Worm (Caenorhabditis elegans) whole organism, L1 larva: Measurements from ENCODE around the gene ugt-14.
A peak's percentile ranks its signal among the peaks of the same experiment; 100 is the strongest.

Experiments used
- C04F5.9 ChIP-seq: sonication (generic microtip); optimal IDR thresholded peaks from 2 replicates; lab custom pipeline; 2016; ENCODE audit warnings: missing genetic modification characterization, missing compliant biosample characterization
- aly-2 ChIP-seq: fragments of 150-350 bp; optimal IDR thresholded peaks from 2 replicates; lab custom pipeline; 2014; ENCODE audit warnings: missing biosample characterization, missing genetic modification characterization
- ceh-63 ChIP-seq: fragments of 200-800 bp; sonication (Bioruptor generic); optimal IDR thresholded peaks from 2 replicates; lab custom pipeline; 2018; ENCODE audit warnings: mild to moderate bottlenecking, missing genetic modification characterization, missing compliant biosample characterization
- ceh-90 ChIP-seq: sonication (generic microtip); optimal IDR thresholded peaks from 2 replicates; lab custom pipeline; 2016; ENCODE audit warnings: missing genetic modification characterization, missing compliant biosample characterization
- efl-1 ChIP-seq, 4 experiments: fragments of 150-350 bp; optimal IDR thresholded peaks in 3 of 4; peaks in 1 of 4; 1 replicate in 1 of 4; 2 replicates in 3 of 4; lab custom pipeline; 2014; ENCODE audit warnings: missing biosample characterization in 2 of 4, missing genetic modification characterization in 2 of 4, missing genetic modification reagents in 2 of 4
- egl-13 ChIP-seq: sonication (generic microtip); optimal IDR thresholded peaks from 2 replicates; lab custom pipeline; 2016; ENCODE audit warnings: missing genotype, missing genetic modification reagents, missing genetic modification characterization, missing compliant biosample characterization
- egl-27 ChIP-seq, 2 experiments: fragments of 150-350 bp in 1 of 2; sonication (generic microtip); optimal IDR thresholded peaks; 3 replicates each; lab custom pipeline; 2017 to 2018; ENCODE audit warnings: missing biosample characterization in 2 of 2, missing genetic modification characterization in 2 of 2, missing genetic modification reagents in 2 of 2
- elt-2 ChIP-seq: sonication (generic microtip); optimal IDR thresholded peaks from 2 replicates; lab custom pipeline; 2016; ENCODE audit warnings: missing genetic modification characterization, mild to moderate bottlenecking, inconsistent platforms, missing compliant biosample characterization, missing genetic modification reagents
- fkh-10 ChIP-seq: sonication (generic microtip); optimal IDR thresholded peaks from 2 replicates; lab custom pipeline; 2017; ENCODE audit warnings: missing biosample characterization, missing genetic modification reagents, missing genetic modification characterization
- fkh-4 ChIP-seq: sonication (generic microtip); optimal IDR thresholded peaks from 2 replicates; lab custom pipeline; 2016; ENCODE audit warnings: missing compliant biosample characterization, missing genetic modification characterization, borderline replicate concordance
- fkh-8 ChIP-seq: sonication (generic microtip); optimal IDR thresholded peaks from 2 replicates; lab custom pipeline; 2016; ENCODE audit warnings: mild to moderate bottlenecking, missing genetic modification characterization, missing compliant biosample characterization
- hlh-17 ChIP-seq: fragments of 200-800 bp; sonication (Bioruptor generic); optimal IDR thresholded peaks from 2 replicates; lab custom pipeline; 2018; ENCODE audit warnings: missing genetic modification characterization, mild to moderate bottlenecking, missing compliant biosample characterization, moderate library complexity, borderline replicate concordance
- hpl-2 ChIP-seq: fragments of 150-350 bp; optimal IDR thresholded peaks from 2 replicates; lab custom pipeline; 2014; ENCODE audit warnings: missing biosample characterization, missing genetic modification reagents, missing genetic modification characterization
- jun-1 ChIP-seq: fragments of 150-350 bp; optimal IDR thresholded peaks from 2 replicates; lab custom pipeline; 2014; ENCODE audit warnings: missing biosample characterization, missing genetic modification reagents, missing genetic modification characterization
- lir-3 ChIP-seq: sonication (generic microtip); optimal IDR thresholded peaks from 2 replicates; lab custom pipeline; 2016; ENCODE audit warnings: mild to moderate bottlenecking, missing genetic modification characterization, moderate library complexity, missing compliant biosample characterization; ENCODE audit not compliant: poor library complexity
- mdl-1 ChIP-seq, 2 experiments: fragments of 150-350 bp; optimal IDR thresholded peaks; 2 replicates each; lab custom pipeline; 2014 to 2017; ENCODE audit warnings: missing biosample characterization in 2 of 2, missing genetic modification characterization in 2 of 2, inconsistent platforms in 1 of 2
- mef-2 ChIP-seq: fragments of 150-350 bp; optimal IDR thresholded peaks from 2 replicates; lab custom pipeline; 2014; ENCODE audit warnings: missing biosample characterization, missing genetic modification characterization
- nhr-11 ChIP-seq: fragments of 150-350 bp; optimal IDR thresholded peaks from 2 replicates; lab custom pipeline; 2014; ENCODE audit warnings: missing biosample characterization, missing genetic modification characterization
- nhr-19 ChIP-seq: fragments of 200-800 bp; sonication (Bioruptor generic); conservative IDR thresholded peaks from 2 replicates; pipeline ENCODE4 v1.3.6; 2022; ENCODE audit warnings: missing genetic modification characterization, missing compliant biosample characterization
- nhr-20 ChIP-seq: sonication (generic microtip); optimal IDR thresholded peaks from 2 replicates; lab custom pipeline; 2016; ENCODE audit warnings: mild to moderate bottlenecking, missing genetic modification characterization, missing compliant biosample characterization
- nhr-237 ChIP-seq: fragments of 150-350 bp; optimal IDR thresholded peaks from 2 replicates; lab custom pipeline; 2014; ENCODE audit warnings: missing biosample characterization, missing genetic modification characterization
- nhr-76 ChIP-seq: sonication (generic microtip); optimal IDR thresholded peaks from 2 replicates; lab custom pipeline; 2017; ENCODE audit warnings: missing biosample characterization, missing genetic modification characterization
- nhr-85 ChIP-seq: sonication (generic microtip); peaks from one replicate; lab custom pipeline; 2016; ENCODE audit warnings: missing genetic modification characterization, inconsistent platforms, missing compliant biosample characterization
- pqm-1 ChIP-seq: sonication (generic microtip); optimal IDR thresholded peaks from 3 replicates; lab custom pipeline; 2017; ENCODE audit warnings: missing biosample characterization, missing genetic modification characterization
- skn-1 ChIP-seq: fragments of 150-350 bp; optimal IDR thresholded peaks from 2 replicates; lab custom pipeline; 2014; ENCODE audit warnings: missing biosample characterization, missing genetic modification characterization
- snu-23 ChIP-seq: sonication (generic microtip); optimal IDR thresholded peaks from 2 replicates; lab custom pipeline; 2016; ENCODE audit warnings: missing genetic modification characterization, missing compliant biosample characterization
- sox-4 ChIP-seq: sonication (generic microtip); optimal IDR thresholded peaks from 2 replicates; lab custom pipeline; 2016; ENCODE audit warnings: missing genetic modification characterization, missing compliant biosample characterization
- swsn-7 ChIP-seq: sonication (generic microtip); optimal IDR thresholded peaks from 2 replicates; lab custom pipeline; 2016; ENCODE audit warnings: missing genetic modification characterization, missing compliant biosample characterization
- unc-130 ChIP-seq: fragments of 150-350 bp; optimal IDR thresholded peaks from 2 replicates; lab custom pipeline; 2017; ENCODE audit warnings: missing biosample characterization, missing genetic modification characterization, inconsistent platforms
- unc-62 ChIP-seq: fragments of 150-350 bp; optimal IDR thresholded peaks from 2 replicates; lab custom pipeline; 2014; ENCODE audit warnings: missing biosample characterization, missing genetic modification reagents, missing genetic modification characterization
- unc-98 ChIP-seq: fragments of 200-800 bp; sonication (Bioruptor generic); IDR thresholded peaks from 2 replicates; pipeline ENCODE4 v1.3.6; 2022; ENCODE audit warnings: missing genetic modification characterization, missing compliant biosample characterization
- xbp-1 ChIP-seq: sonication (generic microtip); optimal IDR thresholded peaks from 2 replicates; lab custom pipeline; 2016; ENCODE audit warnings: missing genetic modification characterization, missing compliant biosample characterization
- zag-1 ChIP-seq: fragments of 150-350 bp; optimal IDR thresholded peaks from 2 replicates; lab custom pipeline; 2014; ENCODE audit warnings: missing biosample characterization, missing genetic modification characterization
- zip-4 ChIP-seq: fragments of 200-800 bp; sonication (Bioruptor generic); optimal IDR thresholded peaks from 2 replicates; lab custom pipeline; 2018; ENCODE audit warnings: mild to moderate bottlenecking, missing genetic modification characterization, moderate library complexity, missing compliant biosample characterization

ugt-14 gene

DNA sequence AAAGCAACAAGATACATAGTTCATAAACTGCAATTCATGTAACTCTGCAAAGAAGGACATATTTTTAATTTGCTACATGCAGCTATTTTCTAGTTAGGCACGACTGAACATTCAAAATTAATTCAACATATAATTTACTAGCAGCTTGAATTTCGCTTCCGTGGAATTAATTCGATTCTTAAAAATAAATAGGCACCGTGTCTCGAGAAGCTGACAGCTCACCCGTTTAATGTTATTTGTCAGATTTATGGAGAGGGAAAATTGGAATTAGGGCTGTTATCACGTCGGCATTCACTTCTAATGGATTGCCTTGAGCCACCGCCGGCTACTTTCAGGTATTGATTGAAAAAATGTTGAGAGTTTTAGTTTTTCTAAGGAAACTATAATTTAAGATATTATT lies 20.3 kb downstream of the ugt-14 start, which contains the start of gene srh-21:
TSS of gene srh-21 (plus strand) at position 301 of the 400 bp plus-strand sequence.
- TF ChIP-seq fkh-8 (tag; lab: Kevin White, UChicago) (peak; percentile 8), fkh-10 (GFP tag; lab: Kevin White, UChicago) (no peak)

DNA sequence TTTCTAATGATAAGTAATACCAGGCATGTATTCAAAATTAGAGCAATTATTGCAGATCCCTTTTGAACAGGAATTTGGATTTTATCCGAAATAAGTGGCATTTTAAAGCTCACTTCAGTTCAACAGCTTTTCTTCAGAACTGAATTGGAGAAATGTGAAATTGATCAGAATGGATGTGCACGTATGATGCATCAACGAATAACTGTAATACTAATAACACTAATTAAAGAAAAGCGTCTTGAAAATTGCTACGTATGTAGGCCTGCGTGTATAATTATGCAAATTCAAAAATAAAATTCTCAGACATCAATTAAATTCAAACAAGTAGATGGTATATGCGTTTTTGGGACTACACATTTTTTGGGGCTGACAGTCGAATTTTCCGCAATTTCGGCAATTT lies 23.8 kb downstream of the ugt-14 start, which contains the start of gene str-205:
TSS of gene str-205 (minus strand) at position 101 of the 400 bp plus-strand sequence.
- TF ChIP-seq unc-98 (GFP tag; lab: Robert Waterston, UW), result no peak
- TF ChIP-seq hlh-17 (GFP tag; lab: Kevin White, UChicago), result no peak
- TF ChIP-seq nhr-85, result no peak
- no peak for TF ChIP-seq zag-1 (tag; lab: Kevin White, UChicago)
- TF ChIP-seq nhr-237 (tag; lab: Kevin White, UChicago), result no peak
- TF ChIP-seq fkh-4 (tag; lab: Kevin White, UChicago), result no peak
- no peak for TF ChIP-seq xbp-1
- no peak for TF ChIP-seq ceh-90 (tag; lab: Kevin White, UChicago)
- TF ChIP-seq unc-130 (tag; lab: Kevin White, UChicago), result no peak
- no peak for TF ChIP-seq ceh-63
- TF ChIP-seq, all 84 proteins: peak for 0

DNA sequence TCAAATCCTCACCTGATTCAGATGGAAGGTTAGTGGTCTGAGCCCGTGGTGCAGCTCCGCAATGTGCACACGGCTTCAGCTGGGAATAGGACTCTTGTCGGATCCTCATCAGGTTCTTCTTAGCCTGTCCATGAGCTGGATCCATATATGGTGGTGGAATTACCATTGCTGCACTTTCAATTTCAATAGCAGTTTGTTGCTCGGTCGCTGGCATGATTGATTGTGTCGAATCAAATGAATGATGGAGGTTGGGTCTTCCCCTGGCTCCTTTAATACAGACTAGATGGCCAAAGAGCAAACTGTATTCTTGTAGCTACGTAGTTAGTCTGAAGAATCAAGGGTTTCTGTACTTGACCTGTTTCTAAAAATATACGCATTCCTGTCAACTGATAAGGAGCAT lies 26.8 kb downstream of the ugt-14 start, which contains the start of gene C02E7.10:
TSS of gene C02E7.10 (minus strand) at position 232 of the 400 bp plus-strand sequence.
- TF ChIP-seq efl-1 (optimal IDR thresholded peaks at IDR 0.05; lab: Kevin White, UChicago), result no peak
- TF ChIP-seq efl-1 (GFP tag; optimal IDR thresholded peaks at IDR 0.05 in 1 of 2; lab: Kevin White, UChicago), result no peak
- no peak for TF ChIP-seq pqm-1 (tag; lab: Kevin White, UChicago)
- no peak for TF ChIP-seq C04F5.9
- TF ChIP-seq unc-62 (GFP tag; lab: Kevin White, UChicago), result no peak

DNA sequence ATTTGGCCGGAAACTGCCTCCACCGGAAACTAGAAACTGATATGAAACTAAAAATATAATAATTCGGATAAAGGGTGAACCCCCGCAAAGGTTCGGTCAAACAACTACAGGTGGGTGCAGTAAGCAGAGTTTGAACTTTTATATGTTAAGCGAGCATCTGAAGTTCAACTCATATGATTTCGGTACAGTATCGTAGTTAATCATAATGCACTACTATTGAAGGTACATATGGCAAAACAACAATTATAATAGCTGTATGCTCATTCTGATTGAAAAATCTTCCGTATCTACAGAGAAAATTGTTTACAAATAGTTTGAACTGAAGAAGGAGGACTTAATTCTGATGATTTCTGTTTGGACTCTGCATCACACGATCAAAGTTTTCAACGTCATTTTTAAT lies 27.2 kb downstream of the ugt-14 start:
- no peak for TF ChIP-seq nhr-19 (GFP tag; lab: Robert Waterston, UW)
- no peak for TF ChIP-seq C04F5.9
- TF ChIP-seq snu-23, result no peak
- TF ChIP-seq zag-1 (tag; lab: Kevin White, UChicago), result no peak
- no peak for TF ChIP-seq xbp-1
- TF ChIP-seq mdl-1 (tag; optimal IDR thresholded peaks at IDR 0.05; lab: Kevin White, UChicago), result no peak
- TF ChIP-seq jun-1, result no peak
- no peak for TF ChIP-seq mef-2 (tag; lab: Kevin White, UChicago)
- TF ChIP-seq elt-2 (tag; lab: Kevin White, UChicago), result no peak
- TF ChIP-seq egl-13 (tag; lab: Kevin White, UChicago), result no peak
- no peak for TF ChIP-seq nhr-20 (tag; lab: Kevin White, UChicago)
- no peak for TF ChIP-seq fkh-10 (GFP tag; lab: Kevin White, UChicago)
- TF ChIP-seq swsn-7, result no peak
- TF ChIP-seq egl-27 (tag; optimal IDR thresholded peaks at IDR 0.05; lab: Kevin White, UChicago), result no peak
- TF ChIP-seq zip-4, result no peak
- no peak for TF ChIP-seq sox-4 (tag; lab: Kevin White, UChicago)
- TF ChIP-seq skn-1 (tag; lab: Kevin White, UChicago), result no peak
- TF ChIP-seq lir-3 (tag; lab: Kevin White, UChicago), result no peak
- TF ChIP-seq hpl-2, result no peak
- no peak for TF ChIP-seq nhr-76 (tag; lab: Kevin White, UChicago)

DNA sequence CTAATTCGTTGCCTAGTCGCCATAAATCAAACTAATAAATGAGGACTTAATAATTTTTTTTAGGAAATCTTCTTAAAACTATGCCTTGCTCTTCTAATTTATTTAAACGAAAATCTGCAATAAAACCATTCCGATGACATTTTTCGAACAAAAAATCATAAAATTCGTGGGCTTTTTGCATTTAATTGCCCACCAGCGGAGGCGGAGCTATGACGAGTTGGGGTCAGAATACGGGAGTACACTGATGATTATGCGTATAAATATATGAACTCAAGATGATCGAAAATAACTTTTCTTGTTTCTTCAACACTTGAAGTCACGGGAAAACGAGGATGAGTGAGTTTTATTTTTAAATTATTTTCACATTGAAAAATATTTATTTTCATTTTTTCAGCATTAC lies 28.4 kb downstream of the ugt-14 start, which contains the start of gene catp-2:
TSS of gene catp-2 (plus strand) at position 301 of the 400 bp plus-strand sequence.
- TF ChIP-seq sox-4 (tag; lab: Kevin White, UChicago) (no peak), aly-2 (tag; lab: Kevin White, UChicago) (no peak), nhr-11 (tag; lab: Kevin White, UChicago) (no peak)
